Fruit fly (Drosophila melanogaster): ENCODE measurements around the gene Bin1.
A peak's percentile ranks its signal among the peaks of the same experiment; 100 is the strongest.

Bin1 gene

dm6 chr3R:16157564-16158242 lies 31.7 kb downstream of the Bin1 start (continued):
- TF ChIP-seq CG14710 (tag; optimal IDR thresholded peaks at IDR 0.05) (no peak), CG32532 (GFP tag; IDR thresholded peaks at IDR 0.05) (peak; percentile 39; the same call in 1 of the 2 replicates), tin (GFP tag; optimal IDR thresholded peaks at IDR 0.05) (no peak), CG10431 (GFP tag; optimal IDR thresholded peaks at IDR 0.05) (no peak), CG7271 (tag; optimal IDR thresholded peaks at IDR 0.05) (no peak), D19A (tag; optimal IDR thresholded peaks at IDR 0.05) (peak; percentile 90), row (GFP tag; IDR thresholded peaks at IDR 0.05) (peak; percentile 67), lilli (GFP tag; optimal IDR thresholded peaks at IDR 0.05) (peak; percentile 23), NfI (GFP tag; optimal IDR thresholded peaks at IDR 0.05) (peak; percentile 7), CG7839 (tag; optimal IDR thresholded peaks at IDR 0.05) (peak; percentile 63), Dip3 (GFP tag; optimal IDR thresholded peaks at IDR 0.05) (no peak), CG9215 (GFP tag; IDR thresholded peaks at IDR 0.05) (peak; percentile 36; the same call in 1 of the 2 replicates), abd-A (tag; optimal IDR thresholded peaks at IDR 0.05) (peak; percentile 54), HmgZ (tag; optimal IDR thresholded peaks at IDR 0.05) (no peak), sc (optimal IDR thresholded peaks at IDR 0.05) (no peak), sc (GFP tag; optimal IDR thresholded peaks at IDR 0.05) (no peak), shn (GFP tag; optimal IDR thresholded peaks at IDR 0.05) (peak; percentile 1), Doc3 (GFP tag; IDR thresholded peaks at IDR 0.05; ENCODE audit: partially characterized antibody) (0 out of 3 replicates have a peak, but pooled peaks have one; percentile 23), CG10543 (GFP tag; optimal IDR thresholded peaks at IDR 0.05) (peak; percentile 72), ci (GFP tag; IDR thresholded peaks at IDR 0.05) (peak; percentile 45; the same call in 1 of the 3 replicates), CG7556 (GFP tag; optimal IDR thresholded peaks at IDR 0.05) (peak; percentile 71), CG8388 (GFP tag; optimal IDR thresholded peaks at IDR 0.05) (no peak), CG42726 (GFP tag; IDR thresholded peaks at IDR 0.05; ENCODE audit: partially characterized antibody) (peak; percentile 34; the same call in 1 of the 2 replicates), CG13287 (GFP tag; IDR thresholded peaks at IDR 0.05; ENCODE audit: partially characterized antibody) (peak; percentile 58), repo (GFP tag; optimal IDR thresholded peaks at IDR 0.05) (no peak), dpn (GFP tag; optimal IDR thresholded peaks at IDR 0.05) (peak in 1 of 2 experiments; percentile 27), Meics (GFP tag; optimal IDR thresholded peaks at IDR 0.05) (peak; percentile 64), CG12071 (GFP tag; optimal IDR thresholded peaks at IDR 0.05) (peak; percentile 5), pum (GFP tag; optimal IDR thresholded peaks at IDR 0.05) (no peak), gcm2 (GFP tag; optimal IDR thresholded peaks at IDR 0.05) (no peak), CG7372 (GFP tag; IDR thresholded peaks at IDR 0.05) (no peak), ATbp (GFP tag; optimal IDR thresholded peaks at IDR 0.05) (peak; percentile 39), CG1792 (GFP tag; optimal IDR thresholded peaks at IDR 0.05) (no peak), CHES-1-like (GFP tag; optimal IDR thresholded peaks at IDR 0.05) (no peak), Sin3A (optimal IDR thresholded peaks at IDR 0.05) (no peak), Hr78 (GFP tag; optimal IDR thresholded peaks at IDR 0.05) (no peak), fd3F (GFP tag; optimal IDR thresholded peaks at IDR 0.05) (peak; percentile 30), CG10267 (tag; optimal IDR thresholded peaks at IDR 0.05) (peak; percentile 16), Atf3 (GFP tag; optimal IDR thresholded peaks at IDR 0.05) (no peak), dysf (GFP tag; IDR thresholded peaks at IDR 0.05) (peak; percentile 67; the same call in 2 of the 3 replicates), ase (GFP tag; IDR thresholded peaks at IDR 0.05) (no peak), Nf-YC (tag; optimal IDR thresholded peaks at IDR 0.05) (peak; percentile 15), pnt (GFP tag; optimal IDR thresholded peaks at IDR 0.05) (no peak), maf-S (GFP tag; optimal IDR thresholded peaks at IDR 0.05) (no peak), Myb (GFP tag; optimal IDR thresholded peaks at IDR 0.05) (no peak), stwl (tag; optimal IDR thresholded peaks at IDR 0.05) (no peak), GATAe (GFP tag; conservative IDR thresholded peaks at IDR 0.05) (no peak), tap (tag; optimal IDR thresholded peaks at IDR 0.05) (peak; percentile 22), Poxn (GFP tag; IDR thresholded peaks at IDR 0.05) (0 out of 2 replicates have a peak, but pooled peaks have one; percentile 5), CG10321 (GFP tag; IDR thresholded peaks at IDR 0.05) (no peak)
